Fruit fly (Drosophila melanogaster): ENCODE data around the gene TrissinR.

dm6 chr2L:5783731-5784130 lies 40.1 kb upstream of the TrissinR start, which contains the start of gene CG31913:
- no peak for TF ChIP-seq D1 (tag; optimal IDR thresholded peaks at IDR 0.05)
- TF ChIP-seq CG17806 (tag; optimal IDR thresholded peaks at IDR 0.05) = no peak
- no peak for TF ChIP-seq CG8159 (tag; optimal IDR thresholded peaks at IDR 0.05)
